Fruit fly (Drosophila melanogaster): ENCODE measurements around the gene sud1.

- TF ChIP-seq CG8478 (optimal IDR thresholded peaks at IDR 0.05) (no peak), psq (optimal IDR thresholded peaks at IDR 0.05) (no peak), Dll (optimal IDR thresholded peaks at IDR 0.05) (no peak), pan (optimal IDR thresholded peaks at IDR 0.05) (no peak)
Measured at dm6 chr3R:24876843-24877457, 40.7 kb downstream of the sud1 start, which contains the start of the genes CG11089 and CG31381.
